Worm (Caenorhabditis elegans): ENCODE measurements around the gene hlh-4.

ce11 chrIII:9782011-9782436 is 43.2 kb upstream of the hlh-4 start, which contains the start of gene vha-2:
- TF ChIP-seq dao-5 (tag; optimal IDR thresholded peaks at IDR 0.05), result no peak
- no peak for TF ChIP-seq him-1 (tag; optimal IDR thresholded peaks at IDR 0.05)
- TF ChIP-seq W03F9.2 (tag; optimal IDR thresholded peaks at IDR 0.05), result no peak
